Worm (Caenorhabditis elegans) whole organism, L1 larva: ENCODE data around the gene ncl-1.
A peak's percentile ranks its signal among the peaks of the same experiment; 100 is the strongest.

Experiments used
- elt-2 ChIP-seq: sonication (generic microtip); optimal IDR thresholded peaks from 2 replicates; lab custom pipeline; 2016; ENCODE audit warnings: missing genetic modification characterization, mild to moderate bottlenecking, inconsistent platforms, missing compliant biosample characterization, missing genetic modification reagents
- nhr-71 ChIP-seq: sonication (generic microtip); optimal IDR thresholded peaks from 2 replicates; lab custom pipeline; 2016; ENCODE audit warnings: mild to moderate bottlenecking, missing genetic modification characterization, moderate library complexity, missing compliant biosample characterization
- unc-130 ChIP-seq: fragments of 150-350 bp; optimal IDR thresholded peaks from 2 replicates; lab custom pipeline; 2017; ENCODE audit warnings: missing biosample characterization, missing genetic modification characterization, inconsistent platforms
- ztf-11 ChIP-seq, 2 experiments: sonication (generic microtip); optimal IDR thresholded peaks; 2 replicates each; lab custom pipeline; 2016 to 2017; ENCODE audit warnings: missing genetic modification characterization in 2 of 2, missing biosample characterization in 1 of 2, missing compliant biosample characterization in 1 of 2

ce11 chrIII:7780566-7781238 is 61.2 kb downstream of the ncl-1 start:
- no peak for TF ChIP-seq ztf-11 (tag; optimal IDR thresholded peaks at IDR 0.05; lab: Kevin White, UChicago)
- no peak for TF ChIP-seq elt-2 (tag; lab: Kevin White, UChicago)
- peak; percentile 51 for TF ChIP-seq nhr-71 (tag; lab: Kevin White, UChicago)
- TF ChIP-seq unc-130 (tag; lab: Kevin White, UChicago): peak; percentile 10
